Fruit fly (Drosophila melanogaster): ENCODE results near the gene CG31909.
A peak's percentile ranks its signal among the peaks of the same experiment; 100 is the strongest.

dm6 chr2L:7258105-7258504 lies 793 bp downstream of the CG31909 start:
- TF ChIP-seq achi (GFP tag; optimal IDR thresholded peaks at IDR 0.05) (no peak), vri (GFP tag; optimal IDR thresholded peaks at IDR 0.05) (no peak), Lpt (GFP tag; optimal IDR thresholded peaks at IDR 0.05) (no peak), CG11902 (GFP tag; optimal IDR thresholded peaks at IDR 0.05) (peak; percentile 11), Smox (GFP tag; optimal IDR thresholded peaks at IDR 0.05) (no peak), Met (GFP tag; optimal IDR thresholded peaks at IDR 0.05) (peak; percentile 29), fkh (GFP tag; optimal IDR thresholded peaks at IDR 0.05) (no peak), CG3919 (GFP tag; optimal IDR thresholded peaks at IDR 0.05) (peak; percentile 47), CG8119 (GFP tag; IDR thresholded peaks at IDR 0.05) (no peak), CG10669 (GFP tag; optimal IDR thresholded peaks at IDR 0.05) (no peak), net (GFP tag; optimal IDR thresholded peaks at IDR 0.05) (no peak), fd59A (GFP tag; optimal IDR thresholded peaks at IDR 0.05) (no peak)
